Fruit fly (Drosophila melanogaster) whole organism, prepupa: ENCODE data around the gene atms.

ENCODE experiments used
- CG10631 ChIP-seq: fragments of 200-800 bp; sonication (Bioruptor generic); optimal IDR thresholded peaks from 2 replicates; lab custom pipeline; 2016; ENCODE audit warnings: missing biosample characterization, missing genetic modification characterization
- CG10669 ChIP-seq: fragments of 200-800 bp; sonication (Bioruptor generic); optimal IDR thresholded peaks from 3 replicates; lab custom pipeline; 2018; ENCODE audit warnings: missing biosample characterization, mild to moderate bottlenecking, missing genetic modification characterization, moderate library complexity
- CG11294 ChIP-seq: fragments of 200-800 bp; sonication (Bioruptor generic); IDR thresholded peaks from 2 replicates; pipeline ENCODE4 v1.3.6; 2022; ENCODE audit warnings: missing biosample characterization, missing genetic modification characterization
- CG15336 ChIP-seq: fragments of 200-800 bp; sonication (Bioruptor generic); IDR thresholded peaks from 2 replicates; pipeline ENCODE4 v1.3.6; 2022; ENCODE audit warnings: missing biosample characterization, missing genetic modification characterization
- CG1621 ChIP-seq: fragments of 200-800 bp; sonication (Bioruptor generic); optimal IDR thresholded peaks from 3 replicates; lab custom pipeline; 2018; ENCODE audit warnings: missing biosample characterization, mild to moderate bottlenecking, missing genetic modification characterization
- CG16779 ChIP-seq: fragments of 200-800 bp; sonication (Bioruptor generic); optimal IDR thresholded peaks from 3 replicates; lab custom pipeline; 2017; ENCODE audit warnings: missing biosample characterization, mild to moderate bottlenecking, missing genetic modification characterization
- CG3032 ChIP-seq: fragments of 200-800 bp; optimal IDR thresholded peaks from 2 replicates; lab custom pipeline; 2019; ENCODE audit warnings: missing biosample characterization, mild to moderate bottlenecking, missing genetic modification characterization, moderate library complexity
- CG31627 ChIP-seq: fragments of 200-800 bp; sonication (Bioruptor generic); optimal IDR thresholded peaks from 3 replicates; lab custom pipeline; 2016; ENCODE audit warnings: missing biosample characterization, missing genetic modification characterization
- CG32006 ChIP-seq: fragments of 200-800 bp; sonication (Bioruptor generic); optimal IDR thresholded peaks from 3 replicates; lab custom pipeline; 2017; ENCODE audit warnings: missing biosample characterization, mild to moderate bottlenecking, missing genetic modification characterization
- CG34406 ChIP-seq: fragments of 200-800 bp; sonication (Bioruptor generic); optimal IDR thresholded peaks from 3 replicates; lab custom pipeline; 2016; ENCODE audit warnings: missing biosample characterization, missing genetic modification characterization
- CG3919 ChIP-seq: fragments of 200-800 bp; sonication (Bioruptor generic); optimal IDR thresholded peaks from 3 replicates; lab custom pipeline; 2016; ENCODE audit warnings: missing biosample characterization, missing genetic modification characterization
- CG6163 ChIP-seq: fragments of 200-800 bp; sonication (Bioruptor generic); IDR thresholded peaks from 3 replicates; pipeline ENCODE4 v1.3.6; 2022; ENCODE audit warnings: missing biosample characterization, missing genetic modification characterization
- CG6276 ChIP-seq: fragments of 200-800 bp; sonication (Bioruptor generic); optimal IDR thresholded peaks from 2 replicates; lab custom pipeline; 2017; ENCODE audit warnings: missing biosample characterization, mild to moderate bottlenecking, missing genetic modification characterization
- CG6792 ChIP-seq: fragments of 200-800 bp; sonication (Bioruptor generic); optimal IDR thresholded peaks from 3 replicates; lab custom pipeline; 2016; ENCODE audit warnings: missing biosample characterization, missing genetic modification characterization
- CG6808 ChIP-seq: fragments of 200-800 bp; sonication (Bioruptor generic); optimal IDR thresholded peaks from 3 replicates; lab custom pipeline; 2017; ENCODE audit warnings: missing biosample characterization, missing genetic modification characterization, mild to moderate bottlenecking, moderate library complexity, missing genetic modification reagents
- CG6854 ChIP-seq: fragments of 200-800 bp; sonication (Bioruptor generic); optimal IDR thresholded peaks from 2 replicates; lab custom pipeline; 2017; ENCODE audit warnings: missing biosample characterization, mild to moderate bottlenecking, missing genetic modification characterization
- CG7368 ChIP-seq: fragments of 200-800 bp; sonication (Bioruptor generic); optimal IDR thresholded peaks from 3 replicates; lab custom pipeline; 2016; ENCODE audit warnings: missing biosample characterization, missing genetic modification characterization
- CG8119 ChIP-seq: fragments of 200-800 bp; sonication (Bioruptor generic); IDR thresholded peaks from 3 replicates; pipeline ENCODE4 v1.3.6; 2022; ENCODE audit warnings: missing biosample characterization, missing genetic modification characterization
- CG8632 ChIP-seq: fragments of 200-800 bp; sonication (Bioruptor generic); optimal IDR thresholded peaks from 3 replicates; lab custom pipeline; 2016; ENCODE audit warnings: missing biosample characterization, missing genetic modification characterization
- Eip75B ChIP-seq: fragments of 200-800 bp; sonication (Bioruptor generic); optimal IDR thresholded peaks from 3 replicates; lab custom pipeline; 2016; ENCODE audit warnings: missing biosample characterization, missing genetic modification characterization
- Eip78C ChIP-seq: fragments of 200-800 bp; sonication (Bioruptor generic); peaks from one replicate; lab custom pipeline; 2016; ENCODE audit warnings: missing biosample characterization, missing genetic modification characterization
- Eip93F ChIP-seq: fragments of 200-800 bp; sonication (Bioruptor generic); optimal IDR thresholded peaks from 2 replicates; lab custom pipeline; 2016; ENCODE audit warnings: missing biosample characterization, mild to moderate bottlenecking, missing genetic modification characterization
- Ets21C ChIP-seq: fragments of 200-800 bp; sonication (Bioruptor generic); optimal IDR thresholded peaks from 3 replicates; lab custom pipeline; 2016; ENCODE audit warnings: missing biosample characterization, missing genetic modification characterization
- Ets96B ChIP-seq: fragments of 200-800 bp; optimal IDR thresholded peaks from 2 replicates; lab custom pipeline; 2019; ENCODE audit warnings: missing biosample characterization, mild to moderate bottlenecking, missing genetic modification characterization, moderate library complexity
- Gug ChIP-seq: fragments of 200-800 bp; sonication (Bioruptor generic); IDR thresholded peaks from 2 replicates; pipeline ENCODE4 v1.3.6; 2022; ENCODE audit warnings: missing biosample characterization, missing genetic modification characterization
- Hr38 ChIP-seq: sonication (Bioruptor generic); optimal IDR thresholded peaks from 2 replicates; lab custom pipeline; 2016; ENCODE audit warnings: missing biosample characterization, missing genetic modification characterization
- Hr4 ChIP-seq: fragments of 200-800 bp; sonication (Bioruptor generic); optimal IDR thresholded peaks from 3 replicates; lab custom pipeline; 2016; ENCODE audit warnings: missing biosample characterization, missing genetic modification characterization
- OdsH ChIP-seq: fragments of 200-800 bp; sonication (Bioruptor generic); optimal IDR thresholded peaks from 3 replicates; lab custom pipeline; 2016; ENCODE audit warnings: missing biosample characterization, missing genetic modification characterization
- Sox102F ChIP-seq: fragments of 200-800 bp; sonication (Bioruptor generic); optimal IDR thresholded peaks from 2 replicates; lab custom pipeline; 2016; ENCODE audit warnings: missing biosample characterization, mild to moderate bottlenecking, missing genetic modification characterization
- Sox15 ChIP-seq: fragments of 200-800 bp; sonication (Bioruptor generic); optimal IDR thresholded peaks from 3 replicates; lab custom pipeline; 2016; ENCODE audit warnings: missing biosample characterization, missing genetic modification characterization
- achi ChIP-seq: fragments of 200-800 bp; sonication (Bioruptor generic); optimal IDR thresholded peaks from 3 replicates; lab custom pipeline; 2016; ENCODE audit warnings: missing biosample characterization, missing genetic modification characterization
- acj6 ChIP-seq: fragments of 200-800 bp; sonication (Bioruptor generic); optimal IDR thresholded peaks from 3 replicates; lab custom pipeline; 2016; ENCODE audit warnings: missing biosample characterization, missing genetic modification characterization
- cyc ChIP-seq: fragments of 200-800 bp; sonication (Bioruptor generic); optimal IDR thresholded peaks from 3 replicates; lab custom pipeline; 2016; ENCODE audit warnings: missing biosample characterization, missing genetic modification characterization
- dac ChIP-seq: fragments of 200-800 bp; sonication (Bioruptor generic); optimal IDR thresholded peaks from 2 replicates; lab custom pipeline; 2017; ENCODE audit warnings: missing biosample characterization, mild to moderate bottlenecking, missing genetic modification characterization
- dsx ChIP-seq: fragments of 200-800 bp; optimal IDR thresholded peaks from 3 replicates; lab custom pipeline; 2019; ENCODE audit warnings: missing biosample characterization, mild to moderate bottlenecking, missing genetic modification characterization, moderate library complexity; ENCODE audit not compliant: poor library complexity, severe bottlenecking
- eg ChIP-seq: fragments of 200-800 bp; sonication (Bioruptor generic); IDR thresholded peaks from 3 replicates; pipeline ENCODE4 v1.3.6; 2022; ENCODE audit warnings: missing biosample characterization, missing genetic modification characterization
- esn ChIP-seq: fragments of 200-800 bp; sonication (Bioruptor generic); optimal IDR thresholded peaks from 2 replicates; lab custom pipeline; 2016; ENCODE audit warnings: missing biosample characterization, mild to moderate bottlenecking, missing genetic modification characterization, moderate library complexity
- fkh ChIP-seq: fragments of 200-800 bp; sonication (Bioruptor generic); optimal IDR thresholded peaks from 3 replicates; lab custom pipeline; 2017; ENCODE audit warnings: missing biosample characterization, mild to moderate bottlenecking, missing genetic modification characterization, moderate library complexity
- lz ChIP-seq: fragments of 200-800 bp; sonication (Bioruptor generic); optimal IDR thresholded peaks from 3 replicates; lab custom pipeline; 2016; ENCODE audit warnings: missing biosample characterization, missing genetic modification characterization
- net ChIP-seq: fragments of 200-800 bp; sonication (Bioruptor generic); optimal IDR thresholded peaks from 3 replicates; lab custom pipeline; 2016; ENCODE audit warnings: missing biosample characterization, missing genetic modification characterization
- pdm3 ChIP-seq: fragments of 200-800 bp; sonication (Bioruptor generic); optimal IDR thresholded peaks from 3 replicates; lab custom pipeline; 2016; ENCODE audit warnings: missing biosample characterization, missing genetic modification characterization
- salr ChIP-seq, 2 experiments: fragments of 200-800 bp; sonication (Bioruptor generic); optimal IDR thresholded peaks; 3 replicates each; lab custom pipeline; 2016 to 2018; ENCODE audit warnings: missing biosample characterization in 2 of 2, missing genetic modification characterization in 2 of 2, mild to moderate bottlenecking in 1 of 2
- ss ChIP-seq, 2 experiments: fragments of 200-800 bp; sonication (Bioruptor generic); optimal IDR thresholded peaks; 2 replicates in 1 of 2; 3 replicates in 1 of 2; lab custom pipeline; 2017 to 2018; ENCODE audit warnings: mild to moderate bottlenecking in 2 of 2, missing biosample characterization in 2 of 2, missing genetic modification characterization in 2 of 2, moderate library complexity in 1 of 2
- svp ChIP-seq: fragments of 200-800 bp; sonication (Bioruptor generic); peaks from one replicate; lab custom pipeline; 2016; ENCODE audit warnings: missing biosample characterization, missing genetic modification characterization
- topi ChIP-seq: fragments of 200-800 bp; sonication (Bioruptor generic); optimal IDR thresholded peaks from 3 replicates; lab custom pipeline; 2016; ENCODE audit warnings: missing biosample characterization, missing genetic modification characterization
- vri ChIP-seq: fragments of 200-800 bp; sonication (Bioruptor generic); optimal IDR thresholded peaks from 3 replicates; lab custom pipeline; 2016; ENCODE audit warnings: missing biosample characterization, mild to moderate bottlenecking, missing genetic modification characterization

The atms gene

DNA sequence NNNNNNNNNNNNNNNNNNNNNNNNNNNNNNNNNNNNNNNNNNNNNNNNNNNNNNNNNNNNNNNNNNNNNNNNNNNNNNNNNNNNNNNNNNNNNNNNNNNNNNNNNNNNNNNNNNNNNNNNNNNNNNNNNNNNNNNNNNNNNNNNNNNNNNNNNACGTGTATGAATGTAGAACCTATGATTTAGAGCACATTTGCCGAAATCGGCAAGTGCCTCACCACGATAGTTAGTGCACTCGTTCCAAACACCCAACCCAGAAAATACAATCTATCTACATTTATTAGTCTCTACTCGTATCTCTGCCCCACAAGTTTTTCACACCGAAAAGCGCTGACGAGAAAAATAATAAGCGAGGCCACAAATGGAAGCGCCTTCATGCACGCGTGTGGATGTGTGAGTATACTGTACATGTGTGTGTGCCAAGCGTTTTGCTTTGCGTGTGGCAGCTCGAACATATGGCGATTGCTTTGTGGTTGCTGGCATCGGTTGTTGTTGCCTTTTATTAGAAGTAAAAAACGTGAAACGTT lies 54.4 kb downstream of the atms start:
- TF ChIP-seq ss (GFP tag; optimal IDR thresholded peaks at IDR 0.05; lab: Kevin White, UChicago) (peak in 1 of 2 experiments; percentile 24), CG16779 (tag; lab: Kevin White, UChicago) (peak; percentile 1), CG6854 (no peak), CG7368 (no peak), svp (GFP tag; lab: Kevin White, UChicago) (no peak), CG8119 (GFP tag; lab: Robert Waterston, UW) (peak; percentile 30; the same call in 1 of the 3 replicates), Eip78C (GFP tag; lab: Kevin White, UChicago) (peak; percentile 64), Hr4 (peak; percentile 11)

DNA sequence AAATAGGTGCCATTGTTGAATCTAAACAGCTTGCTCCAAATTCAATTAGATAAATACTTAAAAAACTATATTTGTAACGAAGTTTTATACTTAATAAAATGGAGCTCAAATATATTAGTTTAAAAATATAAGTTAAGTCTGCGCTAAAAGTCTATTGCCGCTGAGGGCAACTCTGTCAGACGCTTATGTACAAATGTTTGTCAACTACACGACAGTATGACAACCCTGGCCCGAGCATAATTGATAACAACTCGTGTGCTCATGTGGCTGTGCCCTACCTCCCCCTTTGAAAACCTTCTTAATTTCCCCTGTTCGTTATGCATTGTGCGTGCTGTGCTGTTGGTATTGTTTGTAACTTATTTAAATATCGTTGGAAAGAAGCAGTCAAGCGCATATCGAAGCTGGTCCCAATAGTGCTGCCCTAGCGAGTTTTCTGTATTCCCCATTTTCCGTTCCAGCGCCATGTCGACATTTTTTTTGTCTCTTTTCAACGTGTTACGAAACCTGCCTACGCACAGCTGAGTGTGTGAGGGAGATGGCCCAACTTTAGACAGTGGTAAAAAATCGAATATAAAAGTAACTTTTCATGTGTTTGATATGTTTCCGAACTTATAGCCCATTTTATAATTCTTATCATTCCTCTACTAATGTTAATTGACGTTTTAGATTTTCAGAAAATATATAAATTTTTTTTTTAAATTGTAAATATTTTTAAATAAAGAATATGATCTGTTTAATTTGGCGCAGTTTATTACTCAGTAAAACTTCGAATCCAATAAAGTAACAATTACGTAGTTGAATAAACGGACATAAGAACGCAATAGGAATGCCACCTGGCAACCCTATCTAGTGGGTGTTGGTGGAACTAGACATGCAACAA lies 55.2 kb downstream of the atms start:
- no peak for TF ChIP-seq Ets21C (GFP tag; lab: Kevin White, UChicago)
- no peak for TF ChIP-seq Eip75B (GFP tag; lab: Kevin White, UChicago)
- 0 out of 3 replicates have a peak, but pooled peaks have one; percentile 8 for TF ChIP-seq CG6163 (GFP tag; lab: Robert Waterston, UW)
- TF ChIP-seq pdm3 = no peak
- peak; percentile 64 for TF ChIP-seq fkh (GFP tag; lab: Kevin White, UChicago)
- no peak for TF ChIP-seq Gug (GFP tag; lab: Robert Waterston, UW)
- peak; percentile 32 for TF ChIP-seq acj6 (GFP tag; lab: Kevin White, UChicago)
- TF ChIP-seq Sox102F (GFP tag; lab: Kevin White, UChicago) = no peak
- TF ChIP-seq cyc (GFP tag; lab: Kevin White, UChicago) = no peak
- TF ChIP-seq Hr38 (GFP tag; lab: Kevin White, UChicago) = no peak
- peak; percentile 45 for TF ChIP-seq CG3032 (tag; lab: Kevin White, UChicago)
- peak; percentile 6 for TF ChIP-seq vri (GFP tag; lab: Kevin White, UChicago)
- TF ChIP-seq CG6808 = peak; percentile 5
- no peak for TF ChIP-seq lz
- TF ChIP-seq Ets96B = peak; percentile 20
- peak; percentile 12 for TF ChIP-seq CG3919 (GFP tag; lab: Kevin White, UChicago)
- peak; percentile 31 for TF ChIP-seq Eip78C (GFP tag; lab: Kevin White, UChicago)
- no peak for TF ChIP-seq dac
- TF ChIP-seq CG6276 (GFP tag; lab: Kevin White, UChicago) = no peak
- TF ChIP-seq Hr4 = no peak
- TF ChIP-seq CG11294 (GFP tag; lab: Robert Waterston, UW) = no peak
- peak; percentile 54 for TF ChIP-seq CG15336 (GFP tag; lab: Robert Waterston, UW)
- TF ChIP-seq topi (GFP tag; lab: Kevin White, UChicago) = no peak
- TF ChIP-seq Eip93F (GFP tag; lab: Kevin White, UChicago) = no peak
- TF ChIP-seq CG32006 = peak; percentile 37
- TF ChIP-seq CG6854 = no peak
- TF ChIP-seq CG6792 (GFP tag; lab: Kevin White, UChicago) = no peak
- peak; percentile 2 for TF ChIP-seq net (GFP tag; lab: Kevin White, UChicago)
- TF ChIP-seq achi (GFP tag; lab: Kevin White, UChicago) = peak; percentile 1
- TF ChIP-seq salr (GFP tag; optimal IDR thresholded peaks at IDR 0.05; lab: Kevin White, UChicago) = peak in 1 of 2 experiments; percentile 10
- TF ChIP-seq CG34406 = no peak
- no peak for TF ChIP-seq Sox15 (GFP tag; lab: Kevin White, UChicago)
- TF ChIP-seq CG10669 (GFP tag; lab: Kevin White, UChicago) = peak; percentile 13
- 0 out of 3 replicates have a peak, but pooled peaks have one; percentile 6 for TF ChIP-seq eg
- peak; percentile 30 for TF ChIP-seq OdsH (GFP tag; lab: Kevin White, UChicago)
- no peak for TF ChIP-seq CG31627 (GFP tag; lab: Kevin White, UChicago)
- peak; percentile 28 for TF ChIP-seq dsx (GFP tag; lab: Kevin White, UChicago)
- no peak for TF ChIP-seq CG1621
- TF ChIP-seq esn (GFP tag; lab: Kevin White, UChicago) = no peak
- peak; percentile 56 for TF ChIP-seq CG8119 (GFP tag; lab: Robert Waterston, UW)
- TF ChIP-seq CG10631 = peak; percentile 30
- no peak for TF ChIP-seq CG8632 (GFP tag; lab: Kevin White, UChicago)
